Worm (Caenorhabditis elegans): ENCODE measurements around the gene T10B10.9.

Gene T10B10.9

DNA sequence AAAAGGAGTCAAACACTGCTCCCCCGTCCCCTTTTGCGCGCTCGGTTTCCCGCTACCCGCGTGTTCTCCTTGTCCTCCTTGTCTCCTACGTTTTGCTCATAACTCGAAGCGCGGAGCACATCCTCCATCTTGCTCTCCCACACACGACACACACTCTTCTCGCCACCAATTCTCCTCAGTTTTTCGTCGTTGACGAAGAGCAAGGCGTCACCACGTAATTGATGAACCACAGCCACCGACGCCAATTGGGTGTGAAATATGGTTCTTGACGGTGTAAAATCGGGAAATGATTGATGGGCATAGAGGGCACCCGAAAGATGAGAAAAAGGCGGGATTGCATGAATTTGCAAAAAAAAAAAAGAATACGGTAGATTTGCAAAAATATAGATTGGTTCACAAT lies 15.4 kb upstream of the T10B10.9 start:
- TF ChIP-seq nhr-90 (tag; optimal IDR thresholded peaks at IDR 0.05) (no peak), zfh-2 (GFP tag; conservative IDR thresholded peaks at IDR 0.05) (peak; percentile 50)

DNA sequence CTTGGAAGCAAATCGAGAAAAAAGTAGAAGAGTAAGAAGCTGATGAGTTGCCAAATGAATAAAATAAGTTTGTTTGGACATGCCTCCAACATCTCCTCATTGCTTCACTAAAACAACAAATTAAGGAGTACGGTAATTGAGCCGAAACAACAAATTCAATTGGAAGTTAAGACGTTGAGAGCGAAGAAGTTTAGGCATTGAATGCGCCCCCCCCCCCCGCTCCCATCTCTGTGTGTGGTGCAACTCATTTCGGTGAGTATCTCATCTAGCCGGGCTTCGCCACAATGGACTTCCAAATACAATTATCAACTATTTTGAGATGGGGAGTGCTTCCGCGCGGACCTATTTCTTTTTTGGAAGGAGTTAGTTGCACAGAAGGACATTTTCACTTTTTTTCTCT lies 9.2 kb upstream of the T10B10.9 start:
- TF ChIP-seq sdz-38 (tag; optimal IDR thresholded peaks at IDR 0.05) (no peak), B0336.3 (GFP tag; IDR thresholded peaks at IDR 0.05) (no peak), nfya-2 (GFP tag; IDR thresholded peaks at IDR 0.05) (no peak), rcor-1 (GFP tag; IDR thresholded peaks at IDR 0.05) (no peak)

DNA sequence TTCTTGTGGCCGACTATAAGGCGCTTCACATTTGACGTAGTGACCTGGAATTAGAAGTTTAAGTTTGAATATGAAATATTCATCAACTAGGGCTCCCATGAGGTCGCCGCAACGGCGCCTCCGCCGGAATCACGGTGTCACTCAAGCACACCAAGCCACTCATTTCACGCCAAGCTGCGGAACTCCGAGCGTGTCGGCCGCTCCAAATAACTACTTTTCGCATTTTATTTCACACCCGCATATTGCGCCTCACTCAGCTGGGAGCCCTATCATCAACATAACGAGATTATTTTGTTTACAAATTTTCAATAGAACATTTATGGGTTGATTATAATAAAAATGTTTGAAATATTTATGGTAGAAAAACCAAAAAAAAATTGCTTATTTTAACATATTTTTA lies 6.4 kb upstream of the T10B10.9 start:
- TF ChIP-seq nfya-2 (GFP tag; IDR thresholded peaks at IDR 0.05) (no peak), dpff-1 (tag; optimal IDR thresholded peaks at IDR 0.05) (no peak), athp-1 (tag; optimal IDR thresholded peaks at IDR 0.05) (no peak), ceh-27 (GFP tag; optimal IDR thresholded peaks at IDR 0.05) (no peak), lag-1 (GFP tag; IDR thresholded peaks at IDR 0.05) (no peak), zfh-2 (GFP tag; conservative IDR thresholded peaks at IDR 0.05) (peak; percentile 32; the same call in 1 of the 2 replicates), nhr-90 (tag; optimal IDR thresholded peaks at IDR 0.05) (no peak), snpc-1.1 (tag; optimal IDR thresholded peaks at IDR 0.05; ENCODE audit: insufficient read depth) (peak; percentile 69), lin-54 (GFP tag; optimal IDR thresholded peaks at IDR 0.05) (no peak), snpc-4 (GFP tag; optimal IDR thresholded peaks at IDR 0.05) (peak; percentile 53), snpc-4 (tag; optimal IDR thresholded peaks at IDR 0.05) (peak in 2 of 4 experiments; percentile 71 to 79)

DNA sequence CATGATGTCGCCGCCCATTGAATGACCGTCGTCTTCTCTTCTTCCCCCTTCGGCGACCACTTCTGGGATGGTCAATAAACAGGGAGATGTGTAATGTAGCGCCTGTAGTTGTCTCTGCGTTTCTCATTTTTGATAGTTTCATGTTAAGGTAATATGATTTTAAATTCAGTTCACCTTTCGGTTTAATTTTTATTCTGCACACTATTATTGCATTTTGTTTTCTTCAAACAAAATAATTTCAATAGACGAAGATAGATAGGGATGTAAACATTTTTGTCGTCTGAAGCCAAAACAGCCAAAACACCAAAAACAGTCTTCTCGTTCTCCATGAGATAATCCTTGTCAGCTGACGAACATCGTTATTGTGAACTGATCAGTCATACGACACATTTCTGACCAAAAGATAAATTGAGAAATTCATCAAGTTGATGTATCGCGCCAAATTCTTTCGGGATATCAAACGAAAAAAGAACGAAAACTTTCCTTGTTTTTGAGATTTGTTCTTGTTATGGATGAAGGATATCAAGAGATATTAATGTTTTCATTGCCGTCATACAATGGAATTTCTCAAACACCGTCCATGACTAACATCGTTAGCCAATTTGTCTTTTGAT lies 5.4 kb upstream of the T10B10.9 start, which contains the start of gene C11G10.1:
TSS of gene C11G10.1 (minus strand) at position 51 of the 614 bp plus-strand sequence.
- TF ChIP-seq bed-1 (GFP tag; IDR thresholded peaks at IDR 0.05): no peak
- no peak for TF ChIP-seq F52B5.7 (tag; optimal IDR thresholded peaks at IDR 0.05)
- TF ChIP-seq Y53F4B.3 (GFP tag; IDR thresholded peaks at IDR 0.05): no peak
- TF ChIP-seq C06A6.2 (GFP tag; conservative IDR thresholded peaks at IDR 0.05): no peak
- no peak for TF ChIP-seq egl-44 (GFP tag; IDR thresholded peaks at IDR 0.05)
- no peak for TF ChIP-seq chd-7 (tag; optimal IDR thresholded peaks at IDR 0.05)
- TF ChIP-seq F55B11.4 (tag; optimal IDR thresholded peaks at IDR 0.05; ENCODE audit: borderline replicate concordance, insufficient read depth): no peak
- no peak for TF ChIP-seq F37B4.10 (GFP tag; IDR thresholded peaks at IDR 0.05)
- TF ChIP-seq ekl-4 (GFP tag; IDR thresholded peaks at IDR 0.05): no peak
- TF ChIP-seq rec-8 (tag; optimal IDR thresholded peaks at IDR 0.05): no peak
- TF ChIP-seq ama-1 (optimal IDR thresholded peaks at IDR 0.05): no peak
- TF ChIP-seq ama-1 (GFP tag; optimal IDR thresholded peaks at IDR 0.05): no peak
- no peak for TF ChIP-seq ccch-3 (GFP tag; optimal IDR thresholded peaks at IDR 0.05)
- no peak for TF ChIP-seq xnd-1 (tag; optimal IDR thresholded peaks at IDR 0.05)
- no peak for TF ChIP-seq mxl-1 (tag; optimal IDR thresholded peaks at IDR 0.05)

DNA sequence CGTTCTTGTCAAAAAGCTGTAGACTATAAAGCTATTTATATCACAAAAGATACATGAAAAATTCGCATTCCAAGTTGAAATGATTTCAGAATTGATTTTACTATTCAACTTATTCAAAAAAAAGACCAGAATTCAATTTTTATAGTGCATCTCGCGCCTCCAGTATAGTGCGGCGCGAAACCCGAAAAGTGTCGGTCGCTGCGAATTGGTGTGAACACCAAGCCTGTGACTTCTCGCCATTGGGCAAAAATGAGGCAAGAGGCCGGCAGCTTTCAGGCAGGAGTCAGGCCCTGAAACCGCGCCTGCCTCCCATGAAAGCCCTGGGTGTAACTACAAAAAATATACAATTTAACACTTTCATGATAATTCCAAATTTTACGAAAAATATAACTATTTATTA lies 4.8 kb upstream of the T10B10.9 start:
- TF ChIP-seq hmg-1.2 (GFP tag; IDR thresholded peaks at IDR 0.05) (peak; percentile 43; the same call in 1 of the 2 replicates), snpc-4 (GFP tag; optimal IDR thresholded peaks at IDR 0.05) (no peak), snpc-4 (tag; optimal IDR thresholded peaks at IDR 0.05) (peak in 2 of 4 experiments; percentile 79 to 87), B0035.1 (tag; optimal IDR thresholded peaks at IDR 0.05) (no peak), nfya-2 (GFP tag; IDR thresholded peaks at IDR 0.05) (no peak), sptf-2 (GFP tag; optimal IDR thresholded peaks at IDR 0.05) (no peak), K12H6.12 (tag; optimal IDR thresholded peaks at IDR 0.05) (no peak), lsy-27 (tag; optimal IDR thresholded peaks at IDR 0.05; ENCODE audit: borderline replicate concordance, insufficient read depth) (no peak)
